Fruit fly (Drosophila melanogaster) whole organism, embryonic: ENCODE measurements around the gene CG6015.

Source experiments
- B-H1 ChIP-seq: fragments of 200-800 bp; sonication (Bioruptor generic); IDR thresholded peaks from 3 replicates; pipeline ENCODE4 v1.3.6; 2022; ENCODE audit warnings: missing biosample characterization, missing genetic modification characterization
- BtbVII ChIP-seq: fragments of 200-800 bp; sonication (Bioruptor generic); optimal IDR thresholded peaks from 3 replicates; lab custom pipeline; 2017; ENCODE audit warnings: missing biosample characterization, mild to moderate bottlenecking, missing genetic modification characterization
- CG12155 ChIP-seq: fragments of 200-800 bp; sonication (Bioruptor generic); optimal IDR thresholded peaks from 3 replicates; lab custom pipeline; 2016; ENCODE audit warnings: missing biosample characterization, missing genetic modification characterization
- CG1529 ChIP-seq: fragments of 200-800 bp; sonication (Bioruptor generic); optimal IDR thresholded peaks from 3 replicates; lab custom pipeline; 2018; ENCODE audit warnings: missing biosample characterization, missing genetic modification characterization
- CG16779 ChIP-seq: fragments of 200-800 bp; sonication (Bioruptor generic); IDR thresholded peaks from 2 replicates; pipeline ENCODE4 v1.3.6; 2022; ENCODE audit warnings: missing biosample characterization, missing genetic modification characterization
- CG2678 ChIP-seq: fragments of 200-800 bp; sonication (Bioruptor generic); optimal IDR thresholded peaks from 3 replicates; lab custom pipeline; 2019; ENCODE audit warnings: missing biosample characterization, mild to moderate bottlenecking, missing genetic modification characterization, moderate library complexity
- CG31365 ChIP-seq: fragments of 200-800 bp; sonication (Bioruptor generic); optimal IDR thresholded peaks from 2 replicates; lab custom pipeline; 2018; ENCODE audit warnings: missing biosample characterization, mild to moderate bottlenecking, missing genetic modification characterization
- CG3281 ChIP-seq: fragments of 200-800 bp; sonication (Bioruptor generic); optimal IDR thresholded peaks from 3 replicates; lab custom pipeline; 2017; ENCODE audit warnings: missing biosample characterization, mild to moderate bottlenecking, missing genetic modification characterization
- CG3995 ChIP-seq: fragments of 200-800 bp; sonication (Bioruptor generic); optimal IDR thresholded peaks from 3 replicates; lab custom pipeline; 2016; ENCODE audit warnings: missing biosample characterization, missing genetic modification characterization
- CG4730 ChIP-seq: fragments of 200-800 bp; sonication (Bioruptor generic); IDR thresholded peaks from 2 replicates; pipeline ENCODE4 v1.3.6; 2022; ENCODE audit warnings: missing biosample characterization, missing genetic modification characterization
- CG8281 ChIP-seq: fragments of 200-800 bp; sonication (Bioruptor generic); optimal IDR thresholded peaks from 2 replicates; lab custom pipeline; 2018; ENCODE audit warnings: missing biosample characterization, mild to moderate bottlenecking, missing genetic modification characterization, moderate library complexity
- CG8290 ChIP-seq, 3 experiments: fragments of 200-800 bp; sonication (Bioruptor generic); optimal IDR thresholded peaks; 2 replicates each; lab custom pipeline; 2016 to 2019; ENCODE audit warnings: missing biosample characterization in 3 of 3, missing genetic modification characterization in 3 of 3, mild to moderate bottlenecking in 2 of 3, moderate library complexity in 1 of 3
- CG8478 ChIP-seq: fragments of >200 bp; optimal IDR thresholded peaks from 2 replicates; lab custom pipeline; 2018
- CG9609 ChIP-seq: fragments of 200-800 bp; sonication (Bioruptor generic); optimal IDR thresholded peaks from 3 replicates; lab custom pipeline; 2016; ENCODE audit warnings: missing biosample characterization, missing genetic modification characterization
- CG9817 ChIP-seq: fragments of 200-800 bp; sonication (Bioruptor generic); optimal IDR thresholded peaks from 2 replicates; lab custom pipeline; 2018; ENCODE audit warnings: missing biosample characterization, mild to moderate bottlenecking, missing genetic modification characterization, moderate library complexity
- CG9876 ChIP-seq: fragments of 200-800 bp; sonication (Bioruptor generic); optimal IDR thresholded peaks from 2 replicates; lab custom pipeline; 2016; ENCODE audit warnings: missing biosample characterization, missing genetic modification characterization
- Chrac-16 ChIP-seq: fragments of 200-800 bp; sonication (Bioruptor generic); optimal IDR thresholded peaks from 3 replicates; lab custom pipeline; 2016; ENCODE audit warnings: missing biosample characterization, missing genetic modification characterization
- Doc2 ChIP-seq: fragments of 200-800 bp; sonication (Bioruptor generic); IDR thresholded peaks from 2 replicates; pipeline ENCODE4 v1.3.6; 2022; ENCODE audit warnings: missing biosample characterization, missing genetic modification characterization
- ERR ChIP-seq: fragments of 200-800 bp; sonication (Bioruptor generic); optimal IDR thresholded peaks from 2 replicates; lab custom pipeline; 2016; ENCODE audit warnings: missing biosample characterization, missing genetic modification characterization
- Fer1 ChIP-seq: fragments of 200-800 bp; sonication (Bioruptor generic); optimal IDR thresholded peaks from 2 replicates; lab custom pipeline; 2017; ENCODE audit warnings: missing biosample characterization, mild to moderate bottlenecking, missing genetic modification characterization
- HLH4C ChIP-seq: fragments of 200-800 bp; sonication (Bioruptor generic); IDR thresholded peaks from 3 replicates; pipeline ENCODE4 v1.3.6; 2022; ENCODE audit warnings: missing biosample characterization, missing genetic modification characterization; ENCODE audit not compliant: partially characterized antibody
- Hey ChIP-seq: fragments of 200-800 bp; sonication (Bioruptor generic); optimal IDR thresholded peaks from 3 replicates; lab custom pipeline; 2018; ENCODE audit warnings: missing biosample characterization, mild to moderate bottlenecking, missing genetic modification characterization
- Hmx ChIP-seq: fragments of 200-800 bp; sonication (Bioruptor generic); optimal IDR thresholded peaks from 2 replicates; lab custom pipeline; 2016; ENCODE audit warnings: missing biosample characterization, missing genetic modification characterization
- Jarid2 ChIP-seq: fragments of 200-800 bp; sonication (Bioruptor generic); optimal IDR thresholded peaks from 3 replicates; lab custom pipeline; 2017; ENCODE audit warnings: mild to moderate bottlenecking, missing biosample characterization, missing genetic modification reagents, missing genetic modification characterization
- Lim3 ChIP-seq: fragments of 200-800 bp; sonication (Bioruptor generic); IDR thresholded peaks from 2 replicates; pipeline ENCODE4 v1.3.6; 2022; ENCODE audit warnings: missing biosample characterization, missing genetic modification characterization
- Mrtf ChIP-seq: fragments of 200-800 bp; sonication (Bioruptor generic); IDR thresholded peaks from 3 replicates; pipeline ENCODE4 v1.3.6; 2022; ENCODE audit warnings: missing biosample characterization, missing genetic modification characterization
- NFAT ChIP-seq: fragments of 200-800 bp; sonication (Bioruptor generic); IDR thresholded peaks from 2 replicates; pipeline ENCODE4 v1.3.6; 2022; ENCODE audit warnings: missing biosample characterization, missing genetic modification characterization
- Rx ChIP-seq: fragments of 200-800 bp; sonication (Bioruptor generic); IDR thresholded peaks from 2 replicates; pipeline ENCODE4 v1.3.6; 2022; ENCODE audit warnings: missing biosample characterization, missing genetic modification characterization
- Sry-β ChIP-seq: fragments of 200-800 bp; sonication (Bioruptor generic); optimal IDR thresholded peaks from 2 replicates; lab custom pipeline; 2018; ENCODE audit warnings: missing biosample characterization, mild to moderate bottlenecking, missing genetic modification characterization, moderate library complexity
- Taf1 ChIP-seq: fragments of 200-800 bp; sonication (Bioruptor generic); IDR thresholded peaks from 2 replicates; pipeline ENCODE4 v1.3.6; 2022; ENCODE audit warnings: missing biosample characterization, missing genetic modification characterization
- ab ChIP-seq: fragments of 200-800 bp; sonication (Bioruptor generic); optimal IDR thresholded peaks from 2 replicates; lab custom pipeline; 2016; ENCODE audit warnings: missing biosample characterization, missing genetic modification characterization
- ara ChIP-seq: fragments of 200-800 bp; sonication (Bioruptor generic); IDR thresholded peaks from 2 replicates; pipeline ENCODE4 v1.3.6; 2022; ENCODE audit warnings: missing biosample characterization, missing genetic modification characterization
- ash1 ChIP-seq: fragments of 200-800 bp; sonication (Bioruptor generic); optimal IDR thresholded peaks from 2 replicates; lab custom pipeline; 2018; ENCODE audit warnings: missing biosample characterization, mild to moderate bottlenecking, missing genetic modification characterization
- btn ChIP-seq: fragments of 200-800 bp; sonication (Bioruptor generic); optimal IDR thresholded peaks from 2 replicates; lab custom pipeline; 2016; ENCODE audit warnings: missing biosample characterization, missing genetic modification characterization
- cad ChIP-seq: fragments of >200 bp; optimal IDR thresholded peaks from 2 replicates; lab custom pipeline; 2017; ENCODE audit warnings: missing biosample characterization, missing genetic modification characterization
- exex ChIP-seq: fragments of 200-800 bp; sonication (Bioruptor generic); optimal IDR thresholded peaks from 4 replicates; lab custom pipeline; 2018; ENCODE audit warnings: missing biosample characterization, mild to moderate bottlenecking, missing genetic modification characterization, moderate library complexity
- eyg ChIP-seq: fragments of 200-800 bp; sonication (Bioruptor generic); optimal IDR thresholded peaks from 3 replicates; lab custom pipeline; 2016; ENCODE audit warnings: missing biosample characterization, missing genetic modification characterization
- ftz-f1 ChIP-seq: fragments of 200-800 bp; sonication (Bioruptor generic); optimal IDR thresholded peaks from 2 replicates; lab custom pipeline; 2016; ENCODE audit warnings: missing biosample characterization, missing genetic modification characterization
- grau ChIP-seq: fragments of 200-800 bp; optimal IDR thresholded peaks from 3 replicates; lab custom pipeline; 2019; ENCODE audit warnings: missing biosample characterization, mild to moderate bottlenecking, missing genetic modification characterization, moderate library complexity
- gsb-n ChIP-seq: fragments of 200-800 bp; sonication (Bioruptor generic); optimal IDR thresholded peaks from 3 replicates; lab custom pipeline; 2018; ENCODE audit warnings: missing biosample characterization, mild to moderate bottlenecking, missing genetic modification characterization
- her ChIP-seq: fragments of 200-800 bp; sonication (Bioruptor generic); optimal IDR thresholded peaks from 2 replicates; lab custom pipeline; 2016; ENCODE audit warnings: missing biosample characterization, missing genetic modification characterization
- oc ChIP-seq: fragments of 200-800 bp; sonication (Bioruptor generic); optimal IDR thresholded peaks from 2 replicates; lab custom pipeline; 2018; ENCODE audit warnings: missing biosample characterization, mild to moderate bottlenecking, missing genetic modification characterization, moderate library complexity
- odd ChIP-seq: fragments of 200-800 bp; sonication (Bioruptor generic); optimal IDR thresholded peaks from 2 replicates; lab custom pipeline; 2017; ENCODE audit warnings: missing biosample characterization, mild to moderate bottlenecking, missing genetic modification characterization
- otp ChIP-seq: fragments of 200-800 bp; sonication (Bioruptor generic); IDR thresholded peaks from 3 replicates; pipeline ENCODE4, ENCODE4 v1.3.6; 2022; ENCODE audit warnings: missing biosample characterization, missing genetic modification characterization
- phol ChIP-seq: fragments of 200-800 bp; sonication (Bioruptor generic); optimal IDR thresholded peaks from 3 replicates; lab custom pipeline; 2018; ENCODE audit warnings: missing biosample characterization, mild to moderate bottlenecking, missing genetic modification characterization, moderate library complexity
- run ChIP-seq: fragments of 200-800 bp; sonication (Bioruptor generic); optimal IDR thresholded peaks from 3 replicates; lab custom pipeline; 2018; ENCODE audit warnings: missing biosample characterization, mild to moderate bottlenecking, missing genetic modification characterization
- tap ChIP-seq: fragments of 200-800 bp; optimal IDR thresholded peaks from 3 replicates; lab custom pipeline; 2019; ENCODE audit warnings: missing biosample characterization, mild to moderate bottlenecking, missing genetic modification characterization, moderate library complexity
- tgo ChIP-seq: fragments of 200-800 bp; sonication (Bioruptor generic); IDR thresholded peaks from 3 replicates; pipeline ENCODE4 v1.3.6; 2022; ENCODE audit warnings: missing biosample characterization, missing genetic modification characterization
- wdn ChIP-seq: fragments of 200-800 bp; sonication (Bioruptor generic); IDR thresholded peaks from 2 replicates; pipeline ENCODE4 v1.3.6; 2022; ENCODE audit warnings: missing biosample characterization, missing genetic modification characterization
- zf30C ChIP-seq: fragments of 200-800 bp; sonication (Bioruptor generic); optimal IDR thresholded peaks from 3 replicates; lab custom pipeline; 2018; ENCODE audit warnings: missing biosample characterization, mild to moderate bottlenecking, missing genetic modification characterization

CG6015 gene

DNA sequence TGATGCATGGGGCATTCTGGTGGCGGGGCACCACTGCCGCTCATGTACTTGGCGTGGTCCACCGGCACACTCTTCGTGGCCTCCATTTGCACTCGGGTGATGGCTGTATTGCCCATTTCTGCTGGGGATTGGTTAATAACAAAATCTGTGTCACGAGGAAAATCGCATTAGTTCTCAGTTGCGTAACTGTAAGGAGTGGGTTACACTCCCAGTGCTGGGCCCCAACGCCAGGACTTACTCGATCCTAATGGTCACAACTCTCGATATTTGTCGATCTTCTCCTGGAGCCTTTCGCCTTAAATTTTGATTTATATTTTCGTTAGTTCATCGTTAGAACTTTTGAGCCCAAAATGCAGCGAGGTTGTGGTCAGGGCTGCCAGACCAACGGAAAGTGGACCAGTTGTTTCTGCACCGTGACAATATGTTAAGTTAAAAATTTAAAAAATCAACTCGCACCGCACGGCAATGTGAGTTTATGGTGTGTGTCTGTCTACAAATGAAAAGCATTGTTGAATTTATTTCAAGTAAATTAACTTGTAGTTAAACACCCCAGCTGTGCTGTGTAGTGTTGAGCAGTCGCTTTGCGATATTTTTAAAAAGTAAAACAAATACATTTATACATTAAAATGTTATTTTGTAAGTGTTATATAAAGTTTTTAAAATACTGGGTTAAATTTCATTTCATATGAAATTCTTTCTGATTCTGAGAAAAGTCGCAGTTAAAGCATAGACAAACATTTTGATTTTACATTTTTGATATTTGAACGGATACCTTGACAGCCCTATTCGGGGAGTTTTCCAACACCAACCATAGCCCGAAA is 7.0 kb downstream of the CG6015 start, which contains the start of the genes Cchl and ND-42 (continued):
- TF ChIP-seq CG2678 (tag; lab: Kevin White, UChicago) (no peak), Taf1 (GFP tag; lab: Robert Waterston, UW) (no peak; the same call in 1 of the 2 replicates), phol (tag; lab: Kevin White, UChicago) (peak; percentile 83), ERR (GFP tag; lab: Kevin White, UChicago) (peak; percentile 50), eyg (GFP tag; lab: Kevin White, UChicago) (peak; percentile 55), CG1529 (GFP tag; lab: Kevin White, UChicago) (peak; percentile 67), Doc2 (GFP tag; lab: Robert Waterston, UW) (no peak), CG9876 (no peak), her (GFP tag; lab: Kevin White, UChicago) (peak; percentile 51), CG31365 (no peak), CG9609 (GFP tag; lab: Kevin White, UChicago) (peak; percentile 45), odd (no peak), CG3281 (peak; percentile 85), BtbVII (GFP tag; lab: Kevin White, UChicago) (no peak), ab (GFP tag; lab: Kevin White, UChicago) (peak; percentile 2), CG8478 (lab: Kevin White, UChicago) (no peak), ara (no peak; the same call in none of the 2 replicates), Rx (GFP tag; lab: Robert Waterston, UW) (peak; percentile 27; the same call in 1 of the 2 replicates), B-H1 (peak; percentile 37; the same call in 2 of the 3 replicates), CG12155 (peak; percentile 85), grau (tag; lab: Kevin White, UChicago) (peak; percentile 83), CG3995 (peak; percentile 71), CG4730 (GFP tag; lab: Robert Waterston, UW) (no peak; the same call in none of the 2 replicates), zf30C (no peak), Mrtf (GFP tag; lab: Robert Waterston, UW) (peak; percentile 47; the same call in 1 of the 3 replicates), Sry-β (GFP tag; lab: Kevin White, UChicago) (peak; percentile 65), CG9817 (tag; lab: Kevin White, UChicago) (peak; percentile 82), Fer1 (GFP tag; lab: Kevin White, UChicago) (peak; percentile 74), CG8281 (no peak), Jarid2 (GFP tag; lab: Kevin White, UChicago) (no peak), gsb-n (tag; lab: Kevin White, UChicago) (no peak), wdn (no peak), CG8290 (GFP tag; optimal IDR thresholded peaks at IDR 0.05; lab: Kevin White, UChicago) (peak; percentile 93), CG8290 (tag; optimal IDR thresholded peaks at IDR 0.05; lab: Kevin White, UChicago) (peak; percentile 68 to 94), Hey (tag; lab: Kevin White, UChicago) (no peak), exex (tag; lab: Kevin White, UChicago) (peak; percentile 51), NFAT (GFP tag; lab: Robert Waterston, UW) (peak; percentile 37), ftz-f1 (peak; percentile 54), oc (tag; lab: Kevin White, UChicago) (no peak), run (tag; lab: Kevin White, UChicago) (peak; percentile 33), HLH4C (GFP tag; lab: Robert Waterston, UW) (peak; percentile 51; the same call in 2 of the 3 replicates), cad (GFP tag; lab: Kevin White, UChicago) (no peak), tap (tag; lab: Kevin White, UChicago) (no peak), Lim3 (GFP tag; lab: Robert Waterston, UW) (no peak), tgo (GFP tag; lab: Robert Waterston, UW) (peak; percentile 72), CG16779 (GFP tag; lab: Robert Waterston, UW) (no peak), Chrac-16 (GFP tag; lab: Kevin White, UChicago) (peak; percentile 77), otp (peak; percentile 42; the same call in 1 of the 3 replicates), btn (GFP tag; lab: Kevin White, UChicago) (no peak), Hmx (GFP tag; lab: Kevin White, UChicago) (no peak), ash1 (GFP tag; lab: Kevin White, UChicago) (no peak)
